Worm (Caenorhabditis elegans) whole organism, L2 larva: ENCODE measurements around the gene acs-18.

Source experiments
- C34F6.9 ChIP-seq: fragments of 150-350 bp; optimal IDR thresholded peaks from 2 replicates; lab custom pipeline; 2014; ENCODE audit warnings: missing biosample characterization, missing genetic modification characterization
- F13H6.1 ChIP-seq: sonication (generic microtip); optimal IDR thresholded peaks from 2 replicates; lab custom pipeline; 2016; ENCODE audit warnings: missing genetic modification characterization, missing compliant biosample characterization
- Y55F3AM.14 ChIP-seq: fragments of 200-800 bp; sonication (Bioruptor generic); optimal IDR thresholded peaks from 2 replicates; lab custom pipeline; 2018; ENCODE audit warnings: mild to moderate bottlenecking, missing genetic modification characterization, missing compliant biosample characterization
- alr-1 ChIP-seq: fragments of 150-350 bp; optimal IDR thresholded peaks from 2 replicates; lab custom pipeline; 2014; ENCODE audit warnings: missing biosample characterization, missing genetic modification characterization
- aly-2 ChIP-seq: fragments of 150-350 bp; optimal IDR thresholded peaks from 2 replicates; lab custom pipeline; 2014; ENCODE audit warnings: missing biosample characterization, missing genetic modification characterization
- ama-1 ChIP-seq: fragments of 150-350 bp; optimal IDR thresholded peaks from 2 replicates; lab custom pipeline; 2018; ENCODE audit warnings: inconsistent platforms
- blmp-1 ChIP-seq: sonication (generic microtip); optimal IDR thresholded peaks from 2 replicates; lab custom pipeline; 2017; ENCODE audit warnings: missing genetic modification characterization, mild to moderate bottlenecking, missing compliant biosample characterization, antibody characterized with exemption, moderate library complexity; ENCODE audit not compliant: insufficient read depth
- ceh-16 ChIP-seq: fragments of 150-350 bp; optimal IDR thresholded peaks from 2 replicates; lab custom pipeline; 2014; ENCODE audit warnings: missing biosample characterization, missing genetic modification characterization
- ceh-82 ChIP-seq: fragments of 150-350 bp; optimal IDR thresholded peaks from 2 replicates; lab custom pipeline; 2014; ENCODE audit warnings: missing biosample characterization, missing genetic modification characterization
- crh-2 ChIP-seq: sonication (generic microtip); optimal IDR thresholded peaks from 2 replicates; lab custom pipeline; 2017; ENCODE audit warnings: missing biosample characterization, missing genetic modification characterization
- dmd-4 ChIP-seq: sonication (generic microtip); optimal IDR thresholded peaks from 2 replicates; lab custom pipeline; 2017; ENCODE audit warnings: missing biosample characterization, missing genetic modification characterization
- elt-1 ChIP-seq: fragments of 150-350 bp; optimal IDR thresholded peaks from 2 replicates; lab custom pipeline; 2014; ENCODE audit warnings: missing biosample characterization, missing genetic modification characterization
- elt-3 ChIP-seq: sonication (generic microtip); optimal IDR thresholded peaks from 2 replicates; lab custom pipeline; 2017; ENCODE audit warnings: missing biosample characterization, missing genetic modification characterization
- fos-1 ChIP-seq: fragments of 150-350 bp; optimal IDR thresholded peaks from 2 replicates; lab custom pipeline; 2014; ENCODE audit warnings: missing biosample characterization, missing genetic modification characterization
- gmeb-1 ChIP-seq: fragments of 150-350 bp; optimal IDR thresholded peaks from 2 replicates; lab custom pipeline; 2014; ENCODE audit warnings: missing biosample characterization, missing genetic modification characterization
- lin-39 ChIP-seq: fragments of 150-350 bp; optimal IDR thresholded peaks from 2 replicates; lab custom pipeline; 2014; ENCODE audit warnings: missing biosample characterization, missing genetic modification reagents, missing genetic modification characterization
- lsy-2 ChIP-seq, 2 experiments: fragments of 150-350 bp in 1 of 2; sonication (generic microtip) in 1 of 2; optimal IDR thresholded peaks; 2 replicates each; lab custom pipeline; 2014 to 2017; ENCODE audit warnings: missing biosample characterization in 2 of 2, missing genetic modification characterization in 2 of 2
- mab-5 ChIP-seq: fragments of 150-350 bp; optimal IDR thresholded peaks from 2 replicates; lab custom pipeline; 2014; ENCODE audit warnings: missing biosample characterization, missing genetic modification characterization
- mbf-1 ChIP-seq: sonication (generic microtip); optimal IDR thresholded peaks from 2 replicates; lab custom pipeline; 2017; ENCODE audit warnings: missing biosample characterization, missing genetic modification characterization
- mdl-1 ChIP-seq, 2 experiments: fragments of 150-350 bp in 1 of 2; sonication (generic microtip) in 1 of 2; optimal IDR thresholded peaks; 2 replicates each; lab custom pipeline; 2017; ENCODE audit warnings: missing biosample characterization in 2 of 2, missing genetic modification characterization in 2 of 2
- nhr-10 ChIP-seq: sonication (generic microtip); optimal IDR thresholded peaks from 2 replicates; lab custom pipeline; 2017; ENCODE audit warnings: missing biosample characterization, missing genetic modification characterization
- nhr-11 ChIP-seq: fragments of 150-350 bp; optimal IDR thresholded peaks from 2 replicates; lab custom pipeline; 2014; ENCODE audit warnings: missing biosample characterization, missing genetic modification characterization
- nhr-129 ChIP-seq: fragments of 150-350 bp; optimal IDR thresholded peaks from 2 replicates; lab custom pipeline; 2014; ENCODE audit warnings: missing biosample characterization, missing genetic modification characterization
- nhr-21 ChIP-seq: fragments of 150-350 bp; optimal IDR thresholded peaks from 2 replicates; lab custom pipeline; 2014; ENCODE audit warnings: missing biosample characterization, missing genetic modification characterization
- nhr-237 ChIP-seq: fragments of 150-350 bp; optimal IDR thresholded peaks from 2 replicates; lab custom pipeline; 2014; ENCODE audit warnings: missing biosample characterization, missing genetic modification characterization
- nhr-25 ChIP-seq: fragments of 150-350 bp; sonication (generic microtip); optimal IDR thresholded peaks from 3 replicates; lab custom pipeline; 2014; ENCODE audit warnings: missing biosample characterization, missing genetic modification characterization
- nhr-6 ChIP-seq: fragments of 150-350 bp; optimal IDR thresholded peaks from 2 replicates; lab custom pipeline; 2014; ENCODE audit warnings: missing biosample characterization, missing genetic modification characterization
- sem-4 ChIP-seq: fragments of 150-350 bp; optimal IDR thresholded peaks from 2 replicates; lab custom pipeline; 2014; ENCODE audit warnings: missing biosample characterization, missing genetic modification reagents, missing genetic modification characterization
- sma-3 ChIP-seq: sonication (generic microtip); optimal IDR thresholded peaks from 2 replicates; lab custom pipeline; 2016; ENCODE audit warnings: missing genetic modification reagents, missing genetic modification characterization, missing compliant biosample characterization
- sma-9 ChIP-seq, 2 experiments: fragments of 150-350 bp in 1 of 2; sonication (generic microtip) in 1 of 2; optimal IDR thresholded peaks; 2 replicates each; lab custom pipeline; 2014 to 2016; ENCODE audit warnings: missing genetic modification characterization in 2 of 2, mild to moderate bottlenecking in 1 of 2, missing biosample characterization in 1 of 2, missing compliant biosample characterization in 1 of 2, missing genetic modification reagents in 1 of 2, moderate library complexity in 1 of 2
- snpc-4 ChIP-seq: fragments of 150-350 bp; optimal IDR thresholded peaks from 2 replicates; lab custom pipeline; 2014; ENCODE audit warnings: missing biosample characterization, missing genetic modification characterization
- unc-62 ChIP-seq: fragments of 150-350 bp; optimal IDR thresholded peaks from 2 replicates; lab custom pipeline; 2014; ENCODE audit warnings: missing biosample characterization, missing genetic modification reagents, missing genetic modification characterization
- zag-1 ChIP-seq: fragments of 150-350 bp; optimal IDR thresholded peaks from 2 replicates; lab custom pipeline; 2014; ENCODE audit warnings: missing biosample characterization, missing genetic modification characterization
- ztf-1 ChIP-seq: fragments of 200-800 bp; sonication (Bioruptor generic); conservative IDR thresholded peaks from 2 replicates; pipeline ENCODE4 v1.3.6; 2022; ENCODE audit warnings: missing genetic modification characterization, missing compliant biosample characterization
- ztf-11 ChIP-seq: sonication (generic microtip); optimal IDR thresholded peaks from 2 replicates; lab custom pipeline; 2017; ENCODE audit warnings: missing biosample characterization, missing genetic modification characterization
- ztf-4 ChIP-seq: fragments of 150-350 bp; optimal IDR thresholded peaks from 2 replicates; lab custom pipeline; 2014; ENCODE audit warnings: missing biosample characterization, missing genetic modification characterization

The acs-18 gene

ce11 chrIV:10296036-10296435, 17.4 kb downstream of the acs-18 start:
- no peak for TF ChIP-seq mbf-1 (tag; lab: Kevin White, UChicago)
- TF ChIP-seq nhr-10 (tag; lab: Kevin White, UChicago), result no peak
- TF ChIP-seq unc-62 (GFP tag; lab: Kevin White, UChicago), result no peak
- TF ChIP-seq dmd-4, result no peak
- TF ChIP-seq nhr-25 (tag; lab: Kevin White, UChicago), result no peak
- TF ChIP-seq elt-3 (tag; lab: Kevin White, UChicago), result no peak
- no peak for TF ChIP-seq lsy-2 (tag; optimal IDR thresholded peaks at IDR 0.05; lab: Kevin White, UChicago)
- no peak for TF ChIP-seq snpc-4 (tag; lab: Kevin White, UChicago)
- TF ChIP-seq sem-4 (tag; lab: Kevin White, UChicago), result no peak

- TF ChIP-seq blmp-1 (tag; lab: Kevin White, UChicago) (no peak), ztf-4 (tag; lab: Kevin White, UChicago) (peak; percentile 47)
These were observed 18.4 kb downstream of the acs-18 start, which contains the start of gene R09E10.13 for ce11 chrIV:10295084-10295483. Gene R09E10.13, minus strand, starts transcription at chrIV:10295144.

ce11 chrIV:10294030-10294429, 19.4 kb downstream of the acs-18 start, which contains the start of gene R09E10.6:
Gene R09E10.6, minus strand, starts transcription at chrIV:10294130.
- TF ChIP-seq aly-2, result no peak
- TF ChIP-seq Y55F3AM.14 (GFP tag; lab: Kevin White, UChicago), result no peak
- no peak for TF ChIP-seq unc-62 (GFP tag; lab: Kevin White, UChicago)
- no peak for TF ChIP-seq snpc-4 (tag; lab: Kevin White, UChicago)
- no peak for TF ChIP-seq C34F6.9 (tag; lab: Kevin White, UChicago)
- TF ChIP-seq ztf-11 (tag; lab: Kevin White, UChicago), result no peak
- TF ChIP-seq nhr-21 (tag; lab: Kevin White, UChicago), result no peak
- no peak for TF ChIP-seq nhr-25 (tag; lab: Kevin White, UChicago)

- no peak for TF ChIP-seq Y55F3AM.14 (GFP tag; lab: Kevin White, UChicago)
These were observed 24.9 kb downstream of the acs-18 start for ce11 chrIV:10288575-10288974.

- TF ChIP-seq mdl-1 (tag; optimal IDR thresholded peaks at IDR 0.05; lab: Kevin White, UChicago) (no peak), ztf-1 (GFP tag; lab: Robert Waterston, UW) (no peak), elt-1 (tag; lab: Kevin White, UChicago) (no peak), mab-5 (tag; lab: Kevin White, UChicago) (no peak), F13H6.1 (no peak), blmp-1 (tag; lab: Kevin White, UChicago) (no peak), nhr-11 (tag; lab: Kevin White, UChicago) (no peak), ztf-4 (tag; lab: Kevin White, UChicago) (no peak), ama-1 (no peak), lin-39 (tag; lab: Kevin White, UChicago) (no peak), C34F6.9 (tag; lab: Kevin White, UChicago) (no peak)
- TF ChIP-seq, all 48 proteins: peak for 0
These were observed 26.8 kb downstream of the acs-18 start, which contains the start of gene ebax-1 for ce11 chrIV:10286655-10287054. Gene ebax-1, plus strand, starts transcription at chrIV:10286955.

- TF ChIP-seq nhr-10 (tag; lab: Kevin White, UChicago) (no peak), lsy-2 (tag; optimal IDR thresholded peaks at IDR 0.05; lab: Kevin White, UChicago) (peak in 1 of 2 experiments; percentile 20)
- TF ChIP-seq, all 48 proteins: peak for 1
These were observed 28.1 kb downstream of the acs-18 start for ce11 chrIV:10285328-10285727.

- TF ChIP-seq ceh-82 (no peak), fos-1 (peak; percentile 65), elt-1 (tag; lab: Kevin White, UChicago) (no peak), zag-1 (tag; lab: Kevin White, UChicago) (peak; percentile 41), mbf-1 (tag; lab: Kevin White, UChicago) (no peak), sma-9 (GFP tag; optimal IDR thresholded peaks at IDR 0.05; lab: Kevin White, UChicago) (peak; percentile 9), sma-9 (tag; optimal IDR thresholded peaks at IDR 0.05; lab: Kevin White, UChicago) (no peak), nhr-21 (tag; lab: Kevin White, UChicago) (peak; percentile 17), lsy-2 (tag; optimal IDR thresholded peaks at IDR 0.05; lab: Kevin White, UChicago) (peak in 1 of 2 experiments; percentile 59), blmp-1 (tag; lab: Kevin White, UChicago) (no peak), ceh-16 (tag; lab: Kevin White, UChicago) (no peak), aly-2 (no peak), gmeb-1 (peak; percentile 74), Y55F3AM.14 (GFP tag; lab: Kevin White, UChicago) (no peak), mdl-1 (tag; optimal IDR thresholded peaks at IDR 0.05; lab: Kevin White, UChicago) (peak in 1 of 2 experiments; percentile 43), nhr-129 (tag; lab: Kevin White, UChicago) (peak; percentile 80), crh-2 (tag; lab: Kevin White, UChicago) (peak; percentile 92), sem-4 (tag; lab: Kevin White, UChicago) (no peak), nhr-25 (tag; lab: Kevin White, UChicago) (peak; percentile 29), alr-1 (tag; lab: Kevin White, UChicago) (no peak), ztf-11 (tag; lab: Kevin White, UChicago) (no peak), sma-3 (GFP tag; lab: Kevin White, UChicago) (no peak), nhr-237 (no peak), nhr-6 (no peak)
These were observed 29.1 kb downstream of the acs-18 start, which contains the start of gene rad-51 for ce11 chrIV:10284194-10284910. Gene rad-51, minus strand, starts transcription at chrIV:10284244.
